Worm (Caenorhabditis elegans) whole organism, late embryonic: Measurements from ENCODE around the gene dos-2.

ENCODE experiments used
- K09A11.1 ChIP-seq: sonication (generic microtip); optimal IDR thresholded peaks from 2 replicates; lab custom pipeline; 2017; ENCODE audit warnings: antibody characterized with exemption, mild to moderate bottlenecking, missing genetic modification characterization, missing compliant biosample characterization; ENCODE audit not compliant: insufficient read depth
- ceh-19 ChIP-seq: fragments of 200-800 bp; sonication (Bioruptor generic); optimal IDR thresholded peaks from 2 replicates; lab custom pipeline; 2018; ENCODE audit warnings: mild to moderate bottlenecking, missing genetic modification characterization, missing compliant biosample characterization
- ceh-2 ChIP-seq: sonication (generic microtip); optimal IDR thresholded peaks from 2 replicates; lab custom pipeline; 2016; ENCODE audit warnings: missing genotype, missing genetic modification characterization, missing compliant biosample characterization
- ceh-22 ChIP-seq: sonication (generic microtip); optimal IDR thresholded peaks from 2 replicates; lab custom pipeline; 2017; ENCODE audit warnings: missing biosample characterization, missing genetic modification characterization
- ceh-24 ChIP-seq: sonication (generic microtip); optimal IDR thresholded peaks from 2 replicates; lab custom pipeline; 2016; ENCODE audit warnings: mild to moderate bottlenecking, missing genetic modification characterization, missing compliant biosample characterization
- ceh-30 ChIP-seq: fragments of 150-350 bp; optimal IDR thresholded peaks from 2 replicates; lab custom pipeline; 2014; ENCODE audit warnings: missing biosample characterization, missing genetic modification characterization
- ceh-31 ChIP-seq: sonication (generic microtip); optimal IDR thresholded peaks from 2 replicates; lab custom pipeline; 2016; ENCODE audit warnings: missing genetic modification characterization, missing compliant biosample characterization
- che-1 ChIP-seq: sonication (generic microtip); optimal IDR thresholded peaks from 2 replicates; lab custom pipeline; 2016; ENCODE audit warnings: mild to moderate bottlenecking, missing genetic modification characterization, missing compliant biosample characterization
- dmd-4 ChIP-seq: sonication (generic microtip); optimal IDR thresholded peaks from 2 replicates; lab custom pipeline; 2016; ENCODE audit warnings: borderline replicate concordance, missing genetic modification characterization, missing compliant biosample characterization
- elt-2 ChIP-seq: sonication (generic microtip); optimal IDR thresholded peaks from 2 replicates; lab custom pipeline; 2016; ENCODE audit warnings: missing genetic modification reagents, missing genetic modification characterization, missing compliant biosample characterization
- elt-4 ChIP-seq: sonication (generic microtip); optimal IDR thresholded peaks from 2 replicates; lab custom pipeline; 2016; ENCODE audit warnings: missing genetic modification characterization, missing compliant biosample characterization
- ets-4 ChIP-seq: sonication (generic microtip); optimal IDR thresholded peaks from 2 replicates; lab custom pipeline; 2016; ENCODE audit warnings: missing genetic modification characterization, missing compliant biosample characterization
- eyg-1 ChIP-seq: sonication (generic microtip); optimal IDR thresholded peaks from 2 replicates; lab custom pipeline; 2016; ENCODE audit warnings: missing genotype, missing genetic modification characterization, missing compliant biosample characterization
- fkh-10 ChIP-seq: fragments of 150-350 bp; optimal IDR thresholded peaks from 2 replicates; lab custom pipeline; 2014; ENCODE audit warnings: missing biosample characterization, missing genetic modification reagents, missing genetic modification characterization
- hlh-15 ChIP-seq: sonication (generic microtip); optimal IDR thresholded peaks from 2 replicates; lab custom pipeline; 2016; ENCODE audit warnings: missing genetic modification characterization, missing compliant biosample characterization
- hlh-30 ChIP-seq: sonication (generic microtip); optimal IDR thresholded peaks from 2 replicates; lab custom pipeline; 2017; ENCODE audit warnings: antibody characterized with exemption, missing genetic modification characterization, missing compliant biosample characterization; ENCODE audit not compliant: insufficient read depth
- hlh-6 ChIP-seq: sonication (generic microtip); optimal IDR thresholded peaks from 2 replicates; lab custom pipeline; 2016; ENCODE audit warnings: missing genotype, missing genetic modification characterization, missing compliant biosample characterization
- mec-3 ChIP-seq: sonication (generic microtip); optimal IDR thresholded peaks from 2 replicates; lab custom pipeline; 2016; ENCODE audit warnings: borderline replicate concordance, missing genetic modification characterization, missing compliant biosample characterization
- nfya-1 ChIP-seq: sonication (generic microtip); optimal IDR thresholded peaks from 2 replicates; lab custom pipeline; 2017; ENCODE audit warnings: missing genetic modification characterization, mild to moderate bottlenecking, missing compliant biosample characterization, antibody characterized with exemption, moderate library complexity
- nhr-11 ChIP-seq: fragments of 150-350 bp; optimal IDR thresholded peaks from 2 replicates; lab custom pipeline; 2014; ENCODE audit warnings: missing biosample characterization, missing genetic modification characterization
- pat-9 ChIP-seq: fragments of 200-800 bp; sonication (Bioruptor generic); optimal IDR thresholded peaks from 2 replicates; lab custom pipeline; 2018; ENCODE audit warnings: mild to moderate bottlenecking, missing genetic modification characterization, moderate library complexity, missing compliant biosample characterization
- pros-1 ChIP-seq: fragments of 150-350 bp; optimal IDR thresholded peaks from 2 replicates; lab custom pipeline; 2014; ENCODE audit warnings: missing biosample characterization, missing genetic modification reagents, missing genetic modification characterization
- rnt-1 ChIP-seq: sonication (generic microtip); optimal IDR thresholded peaks from 2 replicates; lab custom pipeline; 2016; ENCODE audit warnings: missing genetic modification characterization, missing compliant biosample characterization
- sdc-2 ChIP-seq: sonication (generic microtip); optimal IDR thresholded peaks from 2 replicates; lab custom pipeline; 2016; ENCODE audit warnings: missing genotype, missing genetic modification characterization, missing compliant biosample characterization
- tbx-2 ChIP-seq: sonication (generic microtip); optimal IDR thresholded peaks from 2 replicates; lab custom pipeline; 2016; ENCODE audit warnings: missing genetic modification characterization, missing compliant biosample characterization
- tbx-7 ChIP-seq: sonication (generic microtip); optimal IDR thresholded peaks from 2 replicates; lab custom pipeline; 2016; ENCODE audit warnings: missing genotype, missing genetic modification characterization, missing compliant biosample characterization
- unc-3 ChIP-seq, 2 experiments: fragments of 200-800 bp in 1 of 2; sonication (Bioruptor generic) in 1 of 2; sonication (generic microtip) in 1 of 2; conservative IDR thresholded peaks in 1 of 2; optimal IDR thresholded peaks in 1 of 2; 2 replicates each; pipeline versions ENCODE4 v1.3.6 to Lab custom; 2016 to 2022; ENCODE audit warnings: missing compliant biosample characterization in 2 of 2, missing genetic modification characterization in 2 of 2, missing genetic modification reagents in 1 of 2
- unc-42 ChIP-seq: sonication (generic microtip); optimal IDR thresholded peaks from 2 replicates; lab custom pipeline; 2016; ENCODE audit warnings: missing genotype, missing genetic modification characterization, missing compliant biosample characterization
- unc-86 ChIP-seq: sonication (generic microtip); optimal IDR thresholded peaks from 2 replicates; lab custom pipeline; 2016; ENCODE audit warnings: missing genetic modification characterization, missing compliant biosample characterization
- ztf-16 ChIP-seq: sonication (generic microtip); optimal IDR thresholded peaks from 2 replicates; lab custom pipeline; 2017; ENCODE audit warnings: missing genetic modification characterization, missing compliant biosample characterization

Gene dos-2

DNA sequence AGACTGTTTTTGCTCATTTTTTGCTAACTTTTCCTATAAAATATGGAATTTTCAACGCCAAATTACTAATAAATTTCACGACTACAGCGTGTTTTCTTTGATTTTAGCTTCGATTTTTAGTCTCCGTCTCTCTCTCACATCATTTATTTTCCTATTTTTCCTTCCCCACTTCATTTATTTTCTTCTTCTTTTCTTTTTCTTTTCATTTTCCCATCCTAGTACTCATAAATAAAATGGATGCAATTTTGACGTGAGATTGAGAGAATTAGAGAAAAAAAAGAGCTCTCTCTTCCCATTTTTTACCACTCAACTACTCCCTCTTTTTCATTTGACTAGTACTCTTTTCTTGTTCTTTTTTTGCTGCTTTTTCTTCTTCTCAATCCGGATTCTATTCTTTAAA, 15.8 kb upstream of the dos-2 start:
- TF ChIP-seq dmd-4 (tag; lab: Kevin White, UChicago) (no peak), hlh-30 (tag; lab: Kevin White, UChicago) (no peak), pat-9 (no peak), ztf-16 (no peak), fkh-10 (GFP tag; lab: Kevin White, UChicago) (no peak), elt-4 (tag; lab: Kevin White, UChicago) (no peak), ceh-30 (tag; lab: Kevin White, UChicago) (no peak), unc-86 (tag; lab: Kevin White, UChicago) (no peak), ets-4 (tag; lab: Kevin White, UChicago) (no peak), unc-42 (no peak), K09A11.1 (tag; lab: Kevin White, UChicago) (no peak), eyg-1 (tag; lab: Kevin White, UChicago) (no peak), ceh-19 (no peak), tbx-2 (no peak), ceh-24 (tag; lab: Kevin White, UChicago) (no peak), rnt-1 (tag; lab: Kevin White, UChicago) (no peak)

DNA sequence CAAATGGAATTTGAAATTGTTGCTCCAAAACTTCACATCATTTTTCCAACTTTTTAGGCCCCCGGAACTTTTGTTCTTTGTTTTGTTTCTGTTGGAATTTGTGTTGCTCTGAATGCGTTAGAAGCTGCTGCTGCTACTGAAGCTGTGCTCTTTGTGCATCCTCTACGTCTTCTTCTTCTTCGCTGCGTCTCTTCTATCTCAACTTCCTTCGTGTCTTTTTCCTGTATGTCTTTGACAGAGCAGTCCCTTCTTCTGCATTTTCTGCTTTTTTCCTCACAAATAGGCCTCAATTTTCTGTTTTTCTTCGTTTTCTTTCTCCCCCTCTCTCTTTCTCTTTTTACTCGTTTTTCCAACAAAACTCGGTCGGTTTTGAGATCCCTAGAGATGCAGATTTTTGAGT, 14.8 kb upstream of the dos-2 start:
- TF ChIP-seq unc-3 (GFP tag; conservative IDR thresholded peaks at IDR 0.05; lab: Robert Waterston, UW) (no peak), unc-3 (tag; optimal IDR thresholded peaks at IDR 0.05; lab: Kevin White, UChicago) (no peak), ceh-31 (tag; lab: Kevin White, UChicago) (peak; percentile 17), nhr-11 (tag; lab: Kevin White, UChicago) (no peak), elt-2 (tag; lab: Kevin White, UChicago) (no peak), hlh-15 (tag; lab: Kevin White, UChicago) (no peak), tbx-2 (no peak), ceh-2 (tag; lab: Kevin White, UChicago) (no peak)

DNA sequence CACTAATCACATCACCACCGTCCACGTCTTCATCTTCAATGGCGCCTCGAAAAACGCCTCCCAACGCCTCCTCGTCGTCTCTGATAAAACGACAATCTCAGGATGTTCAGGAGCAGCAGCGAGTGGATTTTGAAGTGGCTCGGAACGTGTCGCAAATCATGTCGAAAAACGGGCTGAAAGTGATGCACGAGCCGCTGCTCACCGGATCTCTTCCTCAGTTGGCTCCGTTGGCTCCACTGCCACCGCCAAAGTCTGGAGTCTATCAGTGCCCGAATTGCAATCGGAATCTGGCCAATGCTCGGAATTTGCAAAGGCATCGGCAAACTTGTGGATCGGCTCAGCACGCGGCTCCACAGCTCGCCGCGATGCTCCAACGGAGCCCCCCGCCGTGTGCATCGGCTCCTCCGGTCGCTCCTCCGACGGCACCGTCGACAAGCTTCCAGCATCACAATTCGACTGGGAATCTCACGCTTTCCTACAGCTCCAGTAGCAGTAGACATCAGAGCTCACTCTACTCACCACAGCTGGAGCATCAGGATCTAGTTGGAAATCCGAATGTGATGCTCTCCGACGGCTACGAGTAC, 11.6 kb upstream of the dos-2 start:
- TF ChIP-seq pros-1 (tag; lab: Kevin White, UChicago) (no peak), hlh-6 (tag; lab: Kevin White, UChicago) (no peak), sdc-2 (tag; lab: Kevin White, UChicago) (peak; percentile 29)

DNA sequence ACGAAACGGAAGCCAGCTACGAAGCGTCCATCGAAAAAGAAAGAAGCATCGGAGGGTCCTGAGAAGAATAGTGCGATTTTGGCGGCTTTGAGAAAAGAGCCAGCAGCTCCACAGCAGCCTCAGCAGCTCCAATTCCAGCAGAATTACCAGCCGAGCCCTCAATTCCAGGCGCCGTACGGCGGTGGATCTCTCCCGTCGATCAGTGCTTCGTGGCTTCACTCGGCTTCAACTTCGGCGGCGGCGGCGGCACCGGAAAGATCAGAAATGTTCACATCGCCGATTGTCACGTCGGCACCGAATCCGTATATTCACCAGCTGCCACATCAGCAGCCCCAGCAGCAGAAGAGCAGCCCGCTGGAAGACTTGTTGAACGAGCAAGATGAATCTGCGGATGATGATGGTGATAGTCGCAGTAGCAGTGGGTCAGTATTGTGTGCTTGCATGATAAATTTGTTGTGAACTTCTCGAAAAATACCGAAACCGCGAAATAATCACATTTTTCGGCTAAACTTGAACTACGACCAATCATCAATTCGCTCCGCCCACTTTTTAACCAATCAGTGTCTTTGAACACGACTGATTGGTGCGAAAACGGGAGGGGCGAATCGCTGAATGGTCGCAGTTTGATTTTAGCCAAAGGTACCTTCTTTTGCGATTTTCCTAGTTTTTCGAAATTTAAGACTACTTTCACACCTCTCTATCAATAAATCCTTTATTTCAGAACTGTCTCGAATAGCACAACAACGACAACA, 10.2 kb upstream of the dos-2 start:
- peak; percentile 88 for TF ChIP-seq nfya-1
- no peak for TF ChIP-seq che-1 (tag; lab: Kevin White, UChicago)
- TF ChIP-seq ceh-22 (tag; lab: Kevin White, UChicago): no peak

DNA sequence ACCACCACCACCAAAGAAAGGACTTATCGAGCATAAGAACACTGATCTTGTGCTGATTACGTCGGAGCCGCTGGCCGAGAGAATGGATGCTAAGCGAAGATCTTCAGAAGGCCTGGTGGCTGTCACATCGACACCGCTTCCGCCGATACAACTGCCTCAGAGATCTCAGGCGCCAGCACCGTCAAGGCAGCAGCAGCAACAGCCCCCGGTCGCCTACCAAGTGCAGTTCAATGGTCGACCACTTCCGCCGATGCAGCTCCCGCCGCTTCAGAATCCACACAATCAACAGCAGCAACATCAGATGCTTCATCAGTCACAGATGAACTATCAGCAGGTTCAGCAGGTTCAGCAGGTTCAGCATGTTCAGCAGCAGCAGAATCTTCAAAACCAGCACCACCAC, 9.0 kb upstream of the dos-2 start:
- TF ChIP-seq sdc-2 (tag; lab: Kevin White, UChicago) (no peak), K09A11.1 (tag; lab: Kevin White, UChicago) (no peak)
- TF ChIP-seq, all 69 proteins: peak for 0

DNA sequence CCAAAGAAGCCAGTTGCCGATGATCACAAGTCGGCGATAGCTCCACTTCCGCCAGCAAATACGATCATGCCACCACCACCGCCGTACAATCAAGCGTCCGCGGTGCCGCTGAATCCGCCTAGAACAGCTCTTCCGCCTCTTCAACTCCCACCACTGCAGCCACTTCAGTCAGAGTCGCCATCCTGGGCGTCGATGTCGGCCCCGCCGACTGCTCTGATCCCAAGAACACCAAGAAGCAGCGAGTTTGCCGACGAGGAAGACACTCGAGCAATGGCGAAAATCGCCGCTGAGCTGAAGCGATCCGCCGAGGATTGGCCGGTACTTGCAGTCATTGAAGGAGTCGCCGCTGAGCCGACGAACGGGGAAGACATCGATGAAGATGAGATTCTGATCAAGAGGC, 8.0 kb upstream of the dos-2 start:
- TF ChIP-seq ceh-22 (tag; lab: Kevin White, UChicago): no peak
- no peak for TF ChIP-seq elt-4 (tag; lab: Kevin White, UChicago)
- TF ChIP-seq tbx-7 (tag; lab: Kevin White, UChicago): no peak
- TF ChIP-seq mec-3 (tag; lab: Kevin White, UChicago): peak; percentile 34
